Fruit fly (Drosophila melanogaster) whole organism, wandering third instar larva: Measurements from ENCODE around the gene Smu1.

ENCODE experiments used
- Abd-B ChIP-seq: fragments of >200 bp; optimal IDR thresholded peaks from 2 replicates; lab custom pipeline; 2017; ENCODE audit warnings: missing biosample characterization, missing genetic modification characterization
- CG32264 ChIP-seq: fragments of 200-800 bp; sonication (Bioruptor generic); optimal IDR thresholded peaks from 2 replicates; lab custom pipeline; 2016; ENCODE audit warnings: missing biosample characterization, missing genetic modification characterization
- CG9705 ChIP-seq: fragments of 200-800 bp; sonication (Bioruptor generic); optimal IDR thresholded peaks from 2 replicates; lab custom pipeline; 2018; ENCODE audit warnings: missing biosample characterization, mild to moderate bottlenecking, missing genetic modification characterization
- CrebA ChIP-seq: fragments of 200-800 bp; sonication (Bioruptor generic); optimal IDR thresholded peaks from 2 replicates; lab custom pipeline; 2016; ENCODE audit warnings: missing biosample characterization, mild to moderate bottlenecking, missing genetic modification characterization, borderline replicate concordance
- Dfd ChIP-seq: fragments of >200 bp; optimal IDR thresholded peaks from 2 replicates; lab custom pipeline; 2017; ENCODE audit warnings: missing biosample characterization, missing genetic modification characterization
- Dif ChIP-seq: fragments of 200-275, 200-300 bp; sonication (Bioruptor generic); optimal IDR thresholded peaks from 2 replicates; lab custom pipeline; 2018; ENCODE audit warnings: missing biosample characterization, missing genetic modification characterization; ENCODE audit not compliant: partially characterized antibody
- GATAd ChIP-seq: sonication (Bioruptor generic); optimal IDR thresholded peaks from 2 replicates; lab custom pipeline; 2016; ENCODE audit warnings: missing biosample characterization, missing genetic modification characterization
- HLH106 ChIP-seq: fragments of 200-800 bp; optimal IDR thresholded peaks from 3 replicates; lab custom pipeline; 2019; ENCODE audit warnings: missing biosample characterization, mild to moderate bottlenecking, missing genetic modification characterization, moderate library complexity
- Hnf4 ChIP-seq: fragments of 200-800 bp; sonication (Bioruptor generic); optimal IDR thresholded peaks from 2 replicates; lab custom pipeline; 2016; ENCODE audit warnings: missing biosample characterization, mild to moderate bottlenecking, missing genetic modification characterization
- Hr78 ChIP-seq: fragments of >200 bp; optimal IDR thresholded peaks from 2 replicates; lab custom pipeline; 2017; ENCODE audit warnings: missing biosample characterization, missing genetic modification characterization
- Hr83 ChIP-seq: fragments of 200-300 bp; sonication (Bioruptor generic); optimal IDR thresholded peaks from 2 replicates; lab custom pipeline; 2016; ENCODE audit warnings: missing biosample characterization, mild to moderate bottlenecking, missing genetic modification characterization, moderate library complexity; ENCODE audit not compliant: poor library complexity, severe bottlenecking
- Jra ChIP-seq: sonication (Bioruptor generic); optimal IDR thresholded peaks from 2 replicates; lab custom pipeline; 2016; ENCODE audit warnings: missing biosample characterization, missing genetic modification characterization
- Mio ChIP-seq: sonication (Bioruptor generic); optimal IDR thresholded peaks from 2 replicates; lab custom pipeline; 2016; ENCODE audit warnings: missing biosample characterization, missing genetic modification characterization
- Myc ChIP-seq: fragments of >200 bp; optimal IDR thresholded peaks from 2 replicates; lab custom pipeline; 2017
- N ChIP-seq: fragments of >200 bp; optimal IDR thresholded peaks from 2 replicates; lab custom pipeline; 2018; ENCODE audit warnings: missing biosample characterization, missing external identifiers, missing genetic modification characterization
- OdsH ChIP-seq: fragments of 200-800 bp; sonication (Bioruptor generic); optimal IDR thresholded peaks from 2 replicates; lab custom pipeline; 2016; ENCODE audit warnings: missing biosample characterization, mild to moderate bottlenecking, missing genetic modification characterization
- Rel ChIP-seq, 2 experiments: fragments of 200-800 bp; sonication (Bioruptor generic) in 1 of 2; optimal IDR thresholded peaks; 2 replicates in 1 of 2; 3 replicates in 1 of 2; lab custom pipeline; 2016 to 2019; ENCODE audit warnings: mild to moderate bottlenecking in 2 of 2, missing biosample characterization in 2 of 2, missing genetic modification characterization in 2 of 2, moderate library complexity in 1 of 2
- Sp1 ChIP-seq: fragments of 200-800 bp; sonication (Bioruptor generic); optimal IDR thresholded peaks from 3 replicates; lab custom pipeline; 2019; ENCODE audit warnings: missing biosample characterization, mild to moderate bottlenecking, missing genetic modification characterization, moderate library complexity
- Vsx2 ChIP-seq: fragments of 200-300, 225-300 bp; sonication (Bioruptor generic); optimal IDR thresholded peaks from 2 replicates; lab custom pipeline; 2018; ENCODE audit warnings: missing biosample characterization, missing genetic modification characterization; ENCODE audit not compliant: partially characterized antibody
- br ChIP-seq: fragments of 200-800 bp; sonication (Bioruptor generic); optimal IDR thresholded peaks from 2 replicates; lab custom pipeline; 2016; ENCODE audit warnings: missing biosample characterization, missing genetic modification characterization
- brk ChIP-seq: fragments of 200-800 bp; sonication (Bioruptor generic); optimal IDR thresholded peaks from 2 replicates; lab custom pipeline; 2016; ENCODE audit warnings: missing biosample characterization, mild to moderate bottlenecking, missing genetic modification characterization
- dl ChIP-seq, 2 experiments: fragments of 175-275, 200-275 bp in 1 of 2; fragments of 200-275 bp in 1 of 2; sonication (Bioruptor generic); optimal IDR thresholded peaks; lab custom pipeline; 2018; ENCODE audit warnings: mild to moderate bottlenecking in 2 of 2, missing biosample characterization in 2 of 2, missing genetic modification characterization in 2 of 2, moderate library complexity in 2 of 2; ENCODE audit not compliant: partially characterized antibody in 2 of 2, insufficient read depth in 1 of 2
- dmrt93B ChIP-seq: fragments of 200-800 bp; sonication (Bioruptor generic); optimal IDR thresholded peaks from 2 replicates; lab custom pipeline; 2018; ENCODE audit warnings: missing biosample characterization, mild to moderate bottlenecking, missing genetic modification characterization
- dsf ChIP-seq: sonication (Bioruptor generic); optimal IDR thresholded peaks from 2 replicates; lab custom pipeline; 2016; ENCODE audit warnings: missing biosample characterization, missing genetic modification characterization, borderline replicate concordance
- ey ChIP-seq: fragments of 200-800 bp; sonication (Bioruptor generic); optimal IDR thresholded peaks from 2 replicates; lab custom pipeline; 2016; ENCODE audit warnings: missing biosample characterization, missing genetic modification characterization
- foxo ChIP-seq, 2 experiments: fragments of 200-800 bp; sonication (Bioruptor generic); optimal IDR thresholded peaks; 2 replicates in 1 of 2; 3 replicates in 1 of 2; lab custom pipeline; 2016 to 2017; ENCODE audit warnings: missing biosample characterization in 2 of 2, missing genetic modification characterization in 2 of 2
- fru ChIP-seq: fragments of 200-800 bp; sonication (Bioruptor generic); optimal IDR thresholded peaks from 3 replicates; lab custom pipeline; 2016; ENCODE audit warnings: missing biosample characterization, mild to moderate bottlenecking, missing genetic modification characterization
- h ChIP-seq: fragments of 200-800 bp; sonication (Bioruptor generic); optimal IDR thresholded peaks from 3 replicates; lab custom pipeline; 2016; ENCODE audit warnings: missing biosample characterization, mild to moderate bottlenecking, missing genetic modification characterization
- jim ChIP-seq: fragments of 175-275, 200-325 bp; sonication (Bioruptor generic); optimal IDR thresholded peaks from 2 replicates; lab custom pipeline; 2016; ENCODE audit warnings: missing biosample characterization, mild to moderate bottlenecking, missing genetic modification characterization
- lola ChIP-seq: fragments of >200 bp; optimal IDR thresholded peaks from 2 replicates; lab custom pipeline; 2017; ENCODE audit warnings: missing biosample characterization, missing genetic modification characterization
- pan ChIP-seq: fragments of >200 bp; optimal IDR thresholded peaks from 2 replicates; lab custom pipeline; 2017
- psq ChIP-seq: fragments of 200-800 bp; sonication (Bioruptor generic); optimal IDR thresholded peaks from 3 replicates; lab custom pipeline; 2017; ENCODE audit warnings: missing biosample characterization, mild to moderate bottlenecking, missing genetic modification characterization, moderate library complexity
- rgr ChIP-seq: fragments of 200-800 bp; sonication (Bioruptor generic); optimal IDR thresholded peaks from 3 replicates; lab custom pipeline; 2016; ENCODE audit warnings: missing biosample characterization, mild to moderate bottlenecking, missing genetic modification characterization
- sage ChIP-seq: fragments of 200-800 bp; sonication (Bioruptor generic); optimal IDR thresholded peaks from 2 replicates; lab custom pipeline; 2016; ENCODE audit warnings: missing biosample characterization, mild to moderate bottlenecking, missing genetic modification characterization
- sv ChIP-seq: fragments of 200-800 bp; sonication (Bioruptor generic); optimal IDR thresholded peaks from 3 replicates; lab custom pipeline; 2016; ENCODE audit warnings: missing biosample characterization, missing genetic modification characterization
- tai ChIP-seq: sonication (Bioruptor generic); optimal IDR thresholded peaks from 2 replicates; lab custom pipeline; 2016; ENCODE audit warnings: missing biosample characterization, missing genetic modification characterization
- usp ChIP-seq: fragments of >200 bp; optimal IDR thresholded peaks from 2 replicates; lab custom pipeline; 2017; ENCODE audit warnings: missing biosample characterization, missing genetic modification characterization
- woc ChIP-seq: sonication (Bioruptor generic); optimal IDR thresholded peaks from 2 replicates; lab custom pipeline; 2016; ENCODE audit warnings: missing biosample characterization, mild to moderate bottlenecking, missing genetic modification characterization

The Smu1 gene

dm6 chr3R:18993159-18993558 lies 12.0 kb upstream of the Smu1 start:
- TF ChIP-seq Hr83 (GFP tag; lab: Kevin White, UChicago) (no peak), usp (GFP tag; lab: Kevin White, UChicago) (no peak), brk (GFP tag; lab: Kevin White, UChicago) (no peak), ey (GFP tag; lab: Kevin White, UChicago) (no peak), Mio (GFP tag; lab: Kevin White, UChicago) (no peak), Hnf4 (GFP tag; lab: Kevin White, UChicago) (no peak), rgr (no peak), dsf (no peak), sage (no peak), jim (GFP tag; lab: Kevin White, UChicago) (no peak), h (GFP tag; lab: Kevin White, UChicago) (no peak), GATAd (no peak), CG9705 (GFP tag; lab: Kevin White, UChicago) (no peak), psq (no peak)

DNA sequence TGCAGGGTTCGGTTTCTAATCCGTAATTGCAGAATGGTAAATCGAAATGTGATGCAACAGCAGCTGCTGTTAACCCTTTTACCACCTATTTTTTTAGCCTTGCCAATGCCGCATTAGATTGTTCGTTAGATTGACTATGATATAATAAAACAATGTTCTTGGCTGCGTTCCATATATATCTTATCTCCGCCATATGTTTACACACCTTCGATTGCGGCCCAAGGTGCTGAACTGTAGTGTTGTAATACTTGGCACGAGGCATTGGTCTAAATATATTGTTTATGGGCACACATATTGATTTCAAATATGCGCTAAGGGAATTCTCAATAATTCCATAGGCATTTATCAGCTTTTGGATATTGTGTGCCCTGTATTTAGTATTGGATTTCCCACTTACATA lies 10.6 kb upstream of the Smu1 start:
- no peak for TF ChIP-seq sv (GFP tag; lab: Kevin White, UChicago)
- TF ChIP-seq sage = no peak
- no peak for TF ChIP-seq Myc (lab: Kevin White, UChicago)
- TF ChIP-seq br (GFP tag; lab: Kevin White, UChicago) = no peak
- no peak for TF ChIP-seq Hnf4 (GFP tag; lab: Kevin White, UChicago)

DNA sequence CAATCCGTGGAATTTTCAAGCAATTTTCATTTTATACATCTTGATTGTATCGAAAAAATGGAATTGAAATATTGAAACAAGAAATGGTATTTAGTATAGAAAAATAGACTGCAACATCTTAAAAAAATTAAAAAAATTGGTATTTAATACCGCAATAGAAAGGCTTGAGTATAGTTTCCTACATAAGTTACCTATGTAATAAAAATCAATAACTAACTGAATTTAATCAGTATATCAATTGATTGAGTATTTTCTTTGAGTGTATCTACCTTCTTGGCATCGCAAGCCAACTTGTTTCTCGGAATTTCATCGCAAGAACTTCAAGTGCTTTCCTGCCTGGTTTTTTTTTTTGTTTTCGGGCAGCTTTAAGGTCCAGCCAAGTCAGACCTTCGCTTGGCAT lies 9.4 kb upstream of the Smu1 start:
- no peak for TF ChIP-seq pan (lab: Kevin White, UChicago)
- TF ChIP-seq dsf = no peak
- no peak for TF ChIP-seq Mio (GFP tag; lab: Kevin White, UChicago)
- peak; percentile 7 for TF ChIP-seq sage
- TF ChIP-seq N (GFP tag; lab: Kevin White, UChicago) = no peak
- TF ChIP-seq dl (GFP tag; optimal IDR thresholded peaks at IDR 0.05; lab: Kevin White, UChicago; ENCODE audit: insufficient read depth in 1 of 2, partially characterized antibody in 2 of 2) = no peak
- peak; percentile 52 for TF ChIP-seq br (GFP tag; lab: Kevin White, UChicago)
- TF ChIP-seq rgr = peak; percentile 55
- peak; percentile 60 for TF ChIP-seq psq
- TF ChIP-seq h (GFP tag; lab: Kevin White, UChicago) = peak; percentile 66
- no peak for TF ChIP-seq lola (GFP tag; lab: Kevin White, UChicago)
- no peak for TF ChIP-seq Rel (GFP tag; optimal IDR thresholded peaks at IDR 0.05; lab: Kevin White, UChicago)
- no peak for TF ChIP-seq Rel (tag; optimal IDR thresholded peaks at IDR 0.05; lab: Kevin White, UChicago)
- TF ChIP-seq OdsH (GFP tag; lab: Kevin White, UChicago) = peak; percentile 67
- TF ChIP-seq CG32264 = no peak
- peak; percentile 75 for TF ChIP-seq woc
- TF ChIP-seq HLH106 = peak; percentile 58
- TF ChIP-seq dmrt93B (GFP tag; lab: Kevin White, UChicago) = peak; percentile 33
- TF ChIP-seq Hnf4 (GFP tag; lab: Kevin White, UChicago) = peak; percentile 49
- no peak for TF ChIP-seq sv (GFP tag; lab: Kevin White, UChicago)
- no peak for TF ChIP-seq jim (GFP tag; lab: Kevin White, UChicago)
- TF ChIP-seq Hr78 (GFP tag; lab: Kevin White, UChicago) = no peak
- no peak for TF ChIP-seq Hr83 (GFP tag; lab: Kevin White, UChicago)
- no peak for TF ChIP-seq Dfd (GFP tag; lab: Kevin White, UChicago)
- peak; percentile 64 for TF ChIP-seq ey (GFP tag; lab: Kevin White, UChicago)
- TF ChIP-seq Jra = peak; percentile 24
- TF ChIP-seq Sp1 = peak; percentile 77
- no peak for TF ChIP-seq usp (GFP tag; lab: Kevin White, UChicago)
- peak; percentile 15 for TF ChIP-seq brk (GFP tag; lab: Kevin White, UChicago)
- no peak for TF ChIP-seq Myc (lab: Kevin White, UChicago)
- TF ChIP-seq GATAd = no peak
- peak; percentile 80 for TF ChIP-seq fru (GFP tag; lab: Kevin White, UChicago)
- peak in 1 of 2 experiments; percentile 76 for TF ChIP-seq foxo (GFP tag; optimal IDR thresholded peaks at IDR 0.05; lab: Kevin White, UChicago)
- no peak for TF ChIP-seq CG9705 (GFP tag; lab: Kevin White, UChicago)
- TF ChIP-seq Vsx2 (GFP tag; lab: Kevin White, UChicago) = no peak
- no peak for TF ChIP-seq CrebA (GFP tag; lab: Kevin White, UChicago)
- TF ChIP-seq Abd-B = no peak
- TF ChIP-seq tai (GFP tag; lab: Kevin White, UChicago) = no peak
- no peak for TF ChIP-seq Dif (GFP tag; lab: Kevin White, UChicago)
